Fruit fly (Drosophila melanogaster): ENCODE results near the gene Kaz.

Gene Kaz

DNA sequence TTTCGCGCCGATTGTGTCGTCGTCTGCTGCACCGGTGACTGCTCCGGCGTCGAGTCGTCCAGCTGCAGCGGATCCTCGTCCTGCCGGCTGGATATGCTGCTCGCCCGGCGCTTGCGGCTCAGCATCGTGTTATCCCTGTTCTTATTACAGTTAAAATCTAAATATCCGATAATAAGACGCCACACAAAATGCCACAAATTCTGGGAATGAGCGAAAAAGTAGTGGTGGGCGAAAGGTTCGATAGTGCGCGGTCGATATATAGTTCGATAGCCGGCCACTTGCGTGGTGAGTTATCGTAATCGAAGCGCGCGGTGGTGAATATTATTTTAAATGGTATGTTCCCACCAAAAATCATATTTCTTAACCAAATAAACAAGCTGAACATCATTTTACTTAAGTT is 24.7 kb downstream of the Kaz start, which contains the start of gene polybromo:
Gene polybromo (minus strand): TSS at position 212 of the 400 bp plus-strand sequence.
- no peak for TF ChIP-seq pan (optimal IDR thresholded peaks at IDR 0.05)
- TF ChIP-seq usp (GFP tag; optimal IDR thresholded peaks at IDR 0.05), result no peak
- TF ChIP-seq CG8478 (optimal IDR thresholded peaks at IDR 0.05), result no peak
- no peak for TF ChIP-seq psq (optimal IDR thresholded peaks at IDR 0.05)
- TF ChIP-seq Dll (optimal IDR thresholded peaks at IDR 0.05), result no peak
- TF ChIP-seq EcR (GFP tag; optimal IDR thresholded peaks at IDR 0.05), result no peak

DNA sequence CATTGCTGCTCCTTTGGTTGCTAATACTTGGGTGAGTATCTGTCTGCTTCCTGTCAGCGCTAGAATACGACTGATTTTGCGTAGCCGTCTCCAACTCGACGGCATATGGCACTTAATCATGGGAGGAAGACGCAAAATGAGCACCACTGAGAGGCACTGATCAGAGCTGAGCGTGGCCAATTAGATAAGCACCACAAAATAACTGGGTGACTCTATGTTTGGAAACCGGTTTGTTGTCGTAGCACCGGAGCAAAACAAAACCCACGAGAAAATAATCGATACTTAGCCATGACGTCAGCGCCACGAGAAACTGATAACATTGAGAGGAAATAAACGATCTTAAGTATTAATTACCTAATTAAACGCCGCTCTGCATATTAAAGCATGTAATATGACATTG is 30.3 kb downstream of the Kaz start, which contains the start of gene Ude:
Gene Ude (minus strand): TSS at position 166 of the 400 bp plus-strand sequence.
- TF ChIP-seq CG8478 (optimal IDR thresholded peaks at IDR 0.05), result no peak
- no peak for TF ChIP-seq pan (optimal IDR thresholded peaks at IDR 0.05)
- no peak for TF ChIP-seq Dll (optimal IDR thresholded peaks at IDR 0.05)
- TF ChIP-seq EcR (GFP tag; optimal IDR thresholded peaks at IDR 0.05), result no peak
- TF ChIP-seq psq (optimal IDR thresholded peaks at IDR 0.05), result no peak
- no peak for TF ChIP-seq usp (GFP tag; optimal IDR thresholded peaks at IDR 0.05)

DNA sequence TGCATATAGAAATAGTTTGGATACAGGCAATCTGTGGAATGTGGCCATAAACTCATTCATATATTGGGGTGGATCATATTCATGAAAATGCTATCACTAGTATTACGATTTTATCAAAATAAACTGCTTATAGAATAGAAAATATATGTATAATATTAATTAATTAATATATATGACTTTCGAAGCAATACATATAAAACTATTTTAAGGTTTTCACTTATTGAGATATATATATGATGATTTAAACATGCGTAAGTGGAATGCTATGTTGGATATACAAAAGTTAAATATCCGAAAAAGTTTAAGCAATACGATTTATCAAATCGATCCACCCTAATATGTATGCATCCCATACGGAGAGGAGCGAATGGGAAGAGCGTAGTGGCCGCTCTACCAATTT is 31.2 kb downstream of the Kaz start:
- TF ChIP-seq psq (optimal IDR thresholded peaks at IDR 0.05) (no peak), CG8478 (optimal IDR thresholded peaks at IDR 0.05) (no peak), EcR (GFP tag; optimal IDR thresholded peaks at IDR 0.05) (no peak), usp (GFP tag; optimal IDR thresholded peaks at IDR 0.05) (no peak), pan (optimal IDR thresholded peaks at IDR 0.05) (no peak), Dll (optimal IDR thresholded peaks at IDR 0.05) (no peak)

DNA sequence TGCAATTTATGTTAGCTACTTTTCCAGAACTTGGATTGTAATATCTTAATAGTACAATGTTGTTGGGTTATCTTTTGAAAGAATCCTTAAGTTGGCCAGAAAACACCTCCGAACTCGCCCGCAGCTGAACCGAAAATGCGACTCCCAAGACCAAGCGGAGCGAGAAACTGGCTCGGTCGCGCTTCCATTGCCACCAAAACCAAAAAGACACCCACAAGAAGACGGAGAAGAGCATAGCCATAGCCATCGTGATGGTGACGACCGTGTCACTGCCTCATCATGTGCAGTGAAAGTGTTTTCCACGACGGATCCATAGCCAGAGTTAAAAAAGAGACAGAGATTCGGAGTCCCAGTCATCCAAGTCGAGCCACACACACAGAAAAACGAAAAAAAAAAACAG is 39.7 kb downstream of the Kaz start, which contains the start of gene CG13634:
Gene CG13634 (minus strand): TSS at position 101 of the 400 bp plus-strand sequence.
- TF ChIP-seq psq (optimal IDR thresholded peaks at IDR 0.05) (no peak), CG8478 (optimal IDR thresholded peaks at IDR 0.05) (no peak), usp (GFP tag; optimal IDR thresholded peaks at IDR 0.05) (no peak), pan (optimal IDR thresholded peaks at IDR 0.05) (no peak), Dll (optimal IDR thresholded peaks at IDR 0.05) (no peak), EcR (GFP tag; optimal IDR thresholded peaks at IDR 0.05) (no peak)

DNA sequence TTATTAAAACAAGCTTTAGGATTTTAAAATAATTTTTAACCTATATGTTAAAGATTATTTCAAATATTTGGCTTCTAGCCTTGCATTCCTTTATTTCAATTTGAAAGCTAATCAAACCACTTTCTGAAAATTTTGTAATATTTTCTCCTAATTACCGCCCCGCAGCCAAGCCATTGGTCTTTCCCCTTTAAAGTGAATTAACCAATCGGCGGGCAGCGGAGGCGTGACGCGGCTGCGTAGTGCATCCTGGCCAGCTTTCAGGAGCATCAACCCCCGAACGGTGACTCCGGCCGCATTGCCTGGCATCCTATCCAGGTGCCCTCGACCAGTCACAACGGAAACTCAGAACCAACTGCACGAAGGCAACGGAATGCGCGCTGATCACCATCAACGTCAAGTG is 42.0 kb downstream of the Kaz start, which contains the start of gene Ets96B:
Gene Ets96B (plus strand): TSS at position 321 of the 400 bp plus-strand sequence.
- TF ChIP-seq pan (optimal IDR thresholded peaks at IDR 0.05) (no peak), Dll (optimal IDR thresholded peaks at IDR 0.05) (no peak), psq (optimal IDR thresholded peaks at IDR 0.05) (no peak), CG8478 (optimal IDR thresholded peaks at IDR 0.05) (no peak), usp (GFP tag; optimal IDR thresholded peaks at IDR 0.05) (no peak), EcR (GFP tag; optimal IDR thresholded peaks at IDR 0.05) (no peak)

DNA sequence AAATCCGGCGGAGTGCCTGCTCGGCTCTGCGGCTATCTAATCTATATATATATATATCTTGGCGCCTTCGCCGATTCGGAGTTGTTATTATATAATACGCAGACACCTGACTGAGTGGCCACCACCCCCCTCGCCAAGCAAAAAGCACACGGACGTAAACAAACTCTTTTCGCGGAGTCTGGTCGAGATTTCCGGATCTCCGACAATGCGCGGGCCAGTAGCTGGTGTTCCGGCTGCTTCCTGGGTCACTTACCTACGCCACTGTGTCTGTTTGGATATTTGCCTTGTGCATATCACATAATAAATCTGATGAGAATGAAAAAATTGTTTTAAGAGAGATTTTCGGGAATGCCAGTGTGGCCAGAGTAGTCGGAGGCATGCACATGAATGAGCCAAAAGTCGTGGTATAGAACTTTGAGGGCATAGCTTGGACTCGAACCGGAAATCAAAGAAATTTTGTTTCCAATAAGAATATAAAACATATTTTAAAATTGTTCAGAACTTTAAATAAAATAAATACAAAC is 42.7 kb downstream of the Kaz start, which contains the start of gene CG5805:
Gene CG5805 (minus strand): TSS at position 380 of the 524 bp plus-strand sequence.
- no peak for TF ChIP-seq CG8478 (optimal IDR thresholded peaks at IDR 0.05)
- TF ChIP-seq EcR (GFP tag; optimal IDR thresholded peaks at IDR 0.05), result no peak
- no peak for TF ChIP-seq Dll (optimal IDR thresholded peaks at IDR 0.05)

Data from whole organism.